Worm (Caenorhabditis elegans) whole organism, late embryonic: ENCODE measurements around the gene fbxa-3.

Experiments used
- K09A11.1 ChIP-seq: sonication (generic microtip); optimal IDR thresholded peaks from 2 replicates; lab custom pipeline; 2017; ENCODE audit warnings: antibody characterized with exemption, mild to moderate bottlenecking, missing genetic modification characterization, missing compliant biosample characterization; ENCODE audit not compliant: insufficient read depth
- ceh-9 ChIP-seq: sonication (generic microtip); optimal IDR thresholded peaks from 2 replicates; lab custom pipeline; 2016; ENCODE audit warnings: mild to moderate bottlenecking, missing genetic modification characterization, inconsistent platforms, missing compliant biosample characterization
- hlh-6 ChIP-seq: sonication (generic microtip); optimal IDR thresholded peaks from 2 replicates; lab custom pipeline; 2016; ENCODE audit warnings: missing genotype, missing genetic modification characterization, missing compliant biosample characterization
- madf-2 ChIP-seq: sonication (generic microtip); optimal IDR thresholded peaks from 2 replicates; lab custom pipeline; 2017; ENCODE audit warnings: missing genetic modification characterization, missing compliant biosample characterization
- nfya-1 ChIP-seq: sonication (generic microtip); optimal IDR thresholded peaks from 2 replicates; lab custom pipeline; 2017; ENCODE audit warnings: missing genetic modification characterization, mild to moderate bottlenecking, missing compliant biosample characterization, antibody characterized with exemption, moderate library complexity
- odd-2 ChIP-seq: sonication (generic microtip); optimal IDR thresholded peaks from 2 replicates; lab custom pipeline; 2017; ENCODE audit warnings: antibody characterized with exemption, mild to moderate bottlenecking, missing genetic modification characterization, missing compliant biosample characterization
- pax-1 ChIP-seq: fragments of 150-350 bp; optimal IDR thresholded peaks from 2 replicates; lab custom pipeline; 2014; ENCODE audit warnings: missing biosample characterization, missing genetic modification characterization
- pros-1 ChIP-seq: fragments of 150-350 bp; optimal IDR thresholded peaks from 2 replicates; lab custom pipeline; 2014; ENCODE audit warnings: missing biosample characterization, missing genetic modification reagents, missing genetic modification characterization
- sox-2 ChIP-seq: fragments of 200-800 bp; sonication (Bioruptor generic); IDR thresholded peaks from 2 replicates; pipeline ENCODE4 v1.3.6; 2022; ENCODE audit warnings: missing genetic modification reagents, missing genetic modification characterization, missing compliant biosample characterization
- unc-55 ChIP-seq: sonication (generic microtip); optimal IDR thresholded peaks from 2 replicates; lab custom pipeline; 2017; ENCODE audit warnings: missing biosample characterization, missing genetic modification reagents, missing genetic modification characterization
- unc-86 ChIP-seq: sonication (generic microtip); optimal IDR thresholded peaks from 2 replicates; lab custom pipeline; 2016; ENCODE audit warnings: missing genetic modification characterization, missing compliant biosample characterization

DNA sequence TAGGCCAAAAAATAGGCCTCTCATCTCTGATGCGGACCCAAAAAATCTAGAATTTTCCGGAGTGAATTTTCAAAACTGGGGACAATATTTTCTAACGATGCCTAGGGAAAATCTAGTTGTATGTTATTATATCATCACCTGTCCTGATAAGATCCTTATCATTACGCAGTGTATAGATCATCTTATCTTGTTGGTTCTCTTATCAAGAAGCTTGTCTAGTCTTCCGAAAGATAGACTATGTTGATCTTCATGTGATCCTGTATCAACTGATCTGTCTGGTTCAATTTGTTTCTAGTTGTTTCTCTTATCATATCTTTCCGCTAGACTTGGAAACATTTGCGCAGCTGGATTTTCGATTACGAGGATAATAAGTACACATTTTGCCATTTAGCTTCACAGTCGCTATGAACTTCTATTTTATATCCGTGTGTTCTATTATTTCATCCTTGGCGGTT, 30.2 kb upstream of the fbxa-3 start, which contains the start of gene C52E2.3:
- TF ChIP-seq odd-2 (tag; lab: Kevin White, UChicago) (no peak), sox-2 (GFP tag; lab: Robert Waterston, UW) (no peak), nfya-1 (tag; lab: Kevin White, UChicago) (no peak), K09A11.1 (tag; lab: Kevin White, UChicago) (no peak), madf-2 (tag; lab: Kevin White, UChicago) (no peak), unc-55 (GFP tag; lab: Kevin White, UChicago) (no peak), unc-86 (no peak), ceh-9 (tag; lab: Kevin White, UChicago) (no peak), pax-1 (tag; lab: Kevin White, UChicago) (no peak), pros-1 (tag; lab: Kevin White, UChicago) (no peak), hlh-6 (tag; lab: Kevin White, UChicago) (no peak)
